Worm (Caenorhabditis elegans) whole organism, late embryonic: Measurements from ENCODE around the gene F58F12.12.

Source experiments
- Y22D7AL.16 ChIP-seq: sonication (generic microtip); optimal IDR thresholded peaks from 2 replicates; lab custom pipeline; 2016; ENCODE audit warnings: missing genetic modification characterization, missing compliant biosample characterization
- ceh-24 ChIP-seq: sonication (generic microtip); optimal IDR thresholded peaks from 2 replicates; lab custom pipeline; 2016; ENCODE audit warnings: mild to moderate bottlenecking, missing genetic modification characterization, missing compliant biosample characterization
- ceh-31 ChIP-seq: sonication (generic microtip); optimal IDR thresholded peaks from 2 replicates; lab custom pipeline; 2016; ENCODE audit warnings: missing genetic modification characterization, missing compliant biosample characterization
- ceh-34 ChIP-seq: sonication (generic microtip); optimal IDR thresholded peaks from 2 replicates; lab custom pipeline; 2016; ENCODE audit warnings: mild to moderate bottlenecking, missing genetic modification characterization, missing compliant biosample characterization
- madf-2 ChIP-seq: sonication (generic microtip); optimal IDR thresholded peaks from 2 replicates; lab custom pipeline; 2017; ENCODE audit warnings: missing genetic modification characterization, missing compliant biosample characterization
- unc-3 ChIP-seq, 2 experiments: fragments of 200-800 bp in 1 of 2; sonication (Bioruptor generic) in 1 of 2; sonication (generic microtip) in 1 of 2; conservative IDR thresholded peaks in 1 of 2; optimal IDR thresholded peaks in 1 of 2; 2 replicates each; pipeline versions ENCODE4 v1.3.6 to Lab custom; 2016 to 2022; ENCODE audit warnings: missing compliant biosample characterization in 2 of 2, missing genetic modification characterization in 2 of 2, missing genetic modification reagents in 1 of 2
- unc-42 ChIP-seq: sonication (generic microtip); optimal IDR thresholded peaks from 2 replicates; lab custom pipeline; 2016; ENCODE audit warnings: missing genotype, missing genetic modification characterization, missing compliant biosample characterization
- ztf-16 ChIP-seq: sonication (generic microtip); optimal IDR thresholded peaks from 2 replicates; lab custom pipeline; 2017; ENCODE audit warnings: missing genetic modification characterization, missing compliant biosample characterization

F58F12.12 gene

ce11 chrII:6422812-6423211 lies 41.8 kb downstream of the F58F12.12 start, which contains the start of gene K03H9.3:
Gene K03H9.3, plus strand, starts transcription at chrII:6423112.
- TF ChIP-seq ceh-31 (tag; lab: Kevin White, UChicago) (no peak), ceh-24 (tag; lab: Kevin White, UChicago) (no peak), ztf-16 (tag; lab: Kevin White, UChicago) (no peak), unc-42 (tag; lab: Kevin White, UChicago) (no peak), ceh-34 (tag; lab: Kevin White, UChicago) (no peak)

- TF ChIP-seq Y22D7AL.16 (tag; lab: Kevin White, UChicago) (no peak), unc-3 (GFP tag; conservative IDR thresholded peaks at IDR 0.05; lab: Robert Waterston, UW) (no peak), unc-3 (tag; optimal IDR thresholded peaks at IDR 0.05; lab: Kevin White, UChicago) (no peak), madf-2 (tag; lab: Kevin White, UChicago) (no peak)
Observed at ce11 chrII:6425993-6426392, 45.0 kb downstream of the F58F12.12 start, which contains the start of gene col-75. Gene col-75, plus strand, starts transcription at chrII:6426293.
